Worm (Caenorhabditis elegans) whole organism, mixed stage, embryonic: ENCODE measurements around the gene B0563.1.

Experiments used
- bed-3 ChIP-seq: fragments of 200-800 bp; sonication (Bioruptor generic); optimal IDR thresholded peaks from 3 replicates; lab custom pipeline; 2018; ENCODE audit warnings: mild to moderate bottlenecking, missing genetic modification characterization, moderate library complexity, missing compliant biosample characterization
- blmp-1 ChIP-seq: fragments of 150-350 bp; optimal IDR thresholded peaks from 2 replicates; lab custom pipeline; 2014; ENCODE audit warnings: missing biosample characterization, missing genetic modification characterization
- ceh-39 ChIP-seq: fragments of 150-350 bp; optimal IDR thresholded peaks from 2 replicates; lab custom pipeline; 2014; ENCODE audit warnings: missing biosample characterization, missing genetic modification characterization
- ceh-43 ChIP-seq: fragments of 200-800 bp; sonication (Bioruptor generic); optimal IDR thresholded peaks from 2 replicates; lab custom pipeline; 2018; ENCODE audit warnings: mild to moderate bottlenecking, missing genetic modification characterization, moderate library complexity, missing compliant biosample characterization
- ceh-83 ChIP-seq: fragments of 200-800 bp; sonication (Bioruptor generic); optimal IDR thresholded peaks from 2 replicates; lab custom pipeline; 2018; ENCODE audit warnings: mild to moderate bottlenecking, missing genetic modification characterization, missing compliant biosample characterization
- ces-1 ChIP-seq: fragments of 150-350 bp; optimal IDR thresholded peaks from 2 replicates; lab custom pipeline; 2014; ENCODE audit warnings: missing biosample characterization, missing genetic modification reagents, missing genetic modification characterization
- cnd-1 ChIP-seq: fragments of 200-800 bp; sonication (Bioruptor generic); optimal IDR thresholded peaks from 2 replicates; lab custom pipeline; 2018; ENCODE audit warnings: mild to moderate bottlenecking, missing genetic modification characterization, missing compliant biosample characterization
- elt-1 ChIP-seq: sonication (generic microtip); optimal IDR thresholded peaks from 2 replicates; lab custom pipeline; 2017; ENCODE audit warnings: missing genetic modification characterization, mild to moderate bottlenecking, missing compliant biosample characterization, antibody characterized with exemption, moderate library complexity, borderline replicate concordance; ENCODE audit not compliant: insufficient read depth
- elt-3 ChIP-seq: fragments of 150-350 bp; optimal IDR thresholded peaks from 2 replicates; lab custom pipeline; 2014; ENCODE audit warnings: missing biosample characterization, missing genetic modification characterization
- flh-1 ChIP-seq: fragments of 200-800 bp; sonication (Bioruptor generic); optimal IDR thresholded peaks from 2 replicates; lab custom pipeline; 2018; ENCODE audit warnings: mild to moderate bottlenecking, missing genetic modification characterization, moderate library complexity, missing compliant biosample characterization
- ham-2 ChIP-seq: fragments of 200-800 bp; sonication (Bioruptor generic); optimal IDR thresholded peaks from 2 replicates; lab custom pipeline; 2018; ENCODE audit warnings: mild to moderate bottlenecking, missing genetic modification characterization, missing compliant biosample characterization
- hlh-1 ChIP-seq: fragments of 150-350 bp; optimal IDR thresholded peaks from 2 replicates; lab custom pipeline; 2014; ENCODE audit warnings: missing biosample characterization, missing genetic modification reagents, missing genetic modification characterization
- lin-13 ChIP-seq: fragments of 150-350 bp; optimal IDR thresholded peaks from 2 replicates; lab custom pipeline; 2014; ENCODE audit warnings: missing biosample characterization, missing genetic modification characterization
- lin-32 ChIP-seq: fragments of 200-800 bp; sonication (Bioruptor generic); optimal IDR thresholded peaks from 2 replicates; lab custom pipeline; 2018; ENCODE audit warnings: mild to moderate bottlenecking, missing genetic modification characterization, missing compliant biosample characterization
- lsy-2 ChIP-seq: fragments of 150-350 bp; optimal IDR thresholded peaks from 2 replicates; lab custom pipeline; 2014; ENCODE audit warnings: missing biosample characterization, missing genetic modification characterization
- mab-5 ChIP-seq: fragments of 150-350 bp; optimal IDR thresholded peaks from 2 replicates; lab custom pipeline; 2014; ENCODE audit warnings: missing biosample characterization, missing genetic modification characterization
- mep-1 ChIP-seq: fragments of 150-350 bp; optimal IDR thresholded peaks from 2 replicates; lab custom pipeline; 2017; ENCODE audit warnings: missing biosample characterization, missing genetic modification reagents, missing genetic modification characterization, inconsistent platforms
- mls-2 ChIP-seq: sonication (generic microtip); optimal IDR thresholded peaks from 2 replicates; lab custom pipeline; 2016; ENCODE audit warnings: mild to moderate bottlenecking, missing genetic modification characterization, moderate library complexity, missing compliant biosample characterization
- nhr-12 ChIP-seq: fragments of 150-350 bp; optimal IDR thresholded peaks from 2 replicates; lab custom pipeline; 2014; ENCODE audit warnings: missing biosample characterization, missing genetic modification characterization
- nhr-2 ChIP-seq: fragments of 150-350 bp; optimal IDR thresholded peaks from 2 replicates; lab custom pipeline; 2014; ENCODE audit warnings: missing biosample characterization, missing genetic modification characterization
- nhr-237 ChIP-seq: fragments of 150-350 bp; optimal IDR thresholded peaks from 2 replicates; lab custom pipeline; 2014; ENCODE audit warnings: missing biosample characterization, missing genetic modification characterization
- nhr-28 ChIP-seq: fragments of 150-350 bp; optimal IDR thresholded peaks from 2 replicates; lab custom pipeline; 2014; ENCODE audit warnings: missing biosample characterization, missing genetic modification characterization
- nhr-76 ChIP-seq: sonication (generic microtip); optimal IDR thresholded peaks from 2 replicates; lab custom pipeline; 2017; ENCODE audit warnings: missing biosample characterization, missing genetic modification characterization
- pha-4 ChIP-seq: fragments of 150-350 bp; optimal IDR thresholded peaks from 2 replicates; lab custom pipeline; 2018; ENCODE audit warnings: missing biosample characterization, missing genetic modification reagents, missing genetic modification characterization
- sem-2 ChIP-seq: fragments of 200-800 bp; sonication (Bioruptor generic); optimal IDR thresholded peaks from 2 replicates; lab custom pipeline; 2018; ENCODE audit warnings: mild to moderate bottlenecking, missing genetic modification characterization, missing compliant biosample characterization
- snpc-4 ChIP-seq: fragments of 150-350 bp; optimal IDR thresholded peaks from 2 replicates; lab custom pipeline; 2014; ENCODE audit warnings: missing biosample characterization, missing genetic modification characterization
- tbx-8 ChIP-seq: fragments of 200-800 bp; sonication (Bioruptor generic); optimal IDR thresholded peaks from 2 replicates; lab custom pipeline; 2018; ENCODE audit warnings: mild to moderate bottlenecking, missing genetic modification characterization, moderate library complexity, missing compliant biosample characterization
- unc-120 ChIP-seq: sonication (generic microtip); optimal IDR thresholded peaks from 2 replicates; lab custom pipeline; 2017; ENCODE audit warnings: missing genetic modification characterization, missing compliant biosample characterization; ENCODE audit not compliant: poor library complexity, severe bottlenecking
- unc-39 ChIP-seq: fragments of 150-350 bp; optimal IDR thresholded peaks from 2 replicates; lab custom pipeline; 2014; ENCODE audit warnings: missing biosample characterization, missing genetic modification characterization
- unc-62 ChIP-seq: fragments of 150-350 bp; optimal IDR thresholded peaks from 2 replicates; lab custom pipeline; 2014; ENCODE audit warnings: missing biosample characterization, missing genetic modification reagents, missing genetic modification characterization
- ztf-11 ChIP-seq: fragments of 150-350 bp; optimal IDR thresholded peaks from 2 replicates; lab custom pipeline; 2014; ENCODE audit warnings: missing biosample characterization, missing genetic modification characterization

B0563.1 gene

DNA sequence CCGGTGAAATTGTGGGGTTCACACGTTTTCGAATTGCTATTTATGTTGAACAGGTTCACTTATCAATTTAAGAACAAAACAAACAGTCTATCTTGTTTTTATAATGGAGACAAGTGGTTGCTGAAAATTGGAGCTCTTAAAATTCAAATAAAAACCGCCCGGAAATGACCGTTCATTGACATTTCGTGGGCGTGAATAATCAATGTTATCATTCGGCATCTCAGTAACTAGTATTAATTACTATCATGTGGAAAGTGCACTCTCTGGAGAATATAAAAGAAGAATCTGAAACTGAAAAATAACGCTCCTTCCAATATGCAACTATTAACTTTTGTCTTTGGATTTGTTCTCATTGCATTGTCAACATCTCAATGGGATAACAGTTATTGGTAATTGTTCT is 3.1 kb upstream of the B0563.1 start, which contains the start of gene B0563.9:
B0563.9 (plus strand) TSS at position 301 of the 400 bp plus-strand sequence.
- no peak for TF ChIP-seq mep-1
- no peak for TF ChIP-seq lsy-2 (tag; lab: Kevin White, UChicago)
- TF ChIP-seq elt-3 (tag; lab: Kevin White, UChicago), result no peak
- no peak for TF ChIP-seq tbx-8
- TF ChIP-seq ham-2, result no peak
- TF ChIP-seq nhr-2, result no peak
- TF ChIP-seq ces-1 (GFP tag; lab: Kevin White, UChicago), result no peak
- TF ChIP-seq blmp-1 (tag; lab: Kevin White, UChicago), result no peak
- no peak for TF ChIP-seq ceh-43
- TF ChIP-seq cnd-1 (tag; lab: Kevin White, UChicago), result no peak

DNA sequence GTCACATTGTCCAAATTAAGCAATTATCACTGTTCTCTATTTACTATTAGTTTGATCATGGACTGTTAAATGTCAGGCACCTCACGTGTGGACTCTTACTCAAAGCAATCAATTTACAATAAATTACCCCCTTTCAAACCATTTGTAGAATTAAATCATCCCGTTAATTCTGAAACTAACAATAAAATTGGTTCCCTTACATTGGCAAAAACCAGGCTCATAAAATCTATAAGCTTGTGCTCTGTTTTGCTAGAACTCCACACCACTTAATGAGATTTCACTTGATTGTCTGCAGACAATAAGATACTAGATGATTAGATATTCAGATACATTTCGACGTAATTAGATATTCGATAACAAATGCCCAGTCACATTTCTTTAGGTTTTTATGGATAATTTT is 1.3 kb upstream of the B0563.1 start:
- TF ChIP-seq mab-5 (tag; lab: Kevin White, UChicago) (no peak), mep-1 (no peak), bed-3 (GFP tag; lab: Kevin White, UChicago) (no peak), ztf-11 (tag; lab: Kevin White, UChicago) (no peak), cnd-1 (tag; lab: Kevin White, UChicago) (no peak), ceh-39 (tag; lab: Kevin White, UChicago) (no peak), flh-1 (no peak)

- TF ChIP-seq nhr-237 (tag; lab: Kevin White, UChicago), result no peak
These were observed 937 bp downstream of the B0563.1 start, which contains the start of gene B0563.18 for ce11 chrX:9172278-9172677. Gene B0563.18 (plus strand): TSS chrX:9172578.

ce11 chrX:9172733-9173132 is 1.4 kb downstream of the B0563.1 start:
- no peak for TF ChIP-seq lin-13 (tag; lab: Kevin White, UChicago)
- no peak for TF ChIP-seq elt-1 (tag; lab: Kevin White, UChicago)
- no peak for TF ChIP-seq nhr-76 (tag; lab: Kevin White, UChicago)
- no peak for TF ChIP-seq hlh-1
- no peak for TF ChIP-seq lin-32 (GFP tag; lab: Kevin White, UChicago)
- no peak for TF ChIP-seq flh-1
- no peak for TF ChIP-seq mep-1
- no peak for TF ChIP-seq nhr-2
- no peak for TF ChIP-seq nhr-237 (tag; lab: Kevin White, UChicago)
- no peak for TF ChIP-seq pha-4 (tag; lab: Kevin White, UChicago)
- no peak for TF ChIP-seq elt-3 (tag; lab: Kevin White, UChicago)

- TF ChIP-seq hlh-1, result no peak
- TF ChIP-seq nhr-12, result no peak
- no peak for TF ChIP-seq lin-32 (GFP tag; lab: Kevin White, UChicago)
- TF ChIP-seq ceh-83 (GFP tag; lab: Kevin White, UChicago), result no peak
- TF ChIP-seq bed-3 (GFP tag; lab: Kevin White, UChicago), result no peak
- TF ChIP-seq unc-39, result no peak
- TF ChIP-seq nhr-2, result no peak
- TF ChIP-seq snpc-4, result no peak
- TF ChIP-seq ceh-43, result no peak
- TF ChIP-seq sem-2 (GFP tag; lab: Kevin White, UChicago), result no peak
- no peak for TF ChIP-seq lsy-2 (tag; lab: Kevin White, UChicago)
- no peak for TF ChIP-seq ces-1 (GFP tag; lab: Kevin White, UChicago)
- TF ChIP-seq unc-120, result no peak
- no peak for TF ChIP-seq mab-5 (tag; lab: Kevin White, UChicago)
- TF ChIP-seq mls-2 (tag; lab: Kevin White, UChicago), result no peak
- no peak for TF ChIP-seq unc-62
- no peak for TF ChIP-seq ham-2
- TF ChIP-seq nhr-28 (tag; lab: Kevin White, UChicago), result no peak
These were observed 3.1 kb downstream of the B0563.1 start, which contains the start of gene B0563.8 for ce11 chrX:9174409-9174808. Gene B0563.8 (minus strand): TSS chrX:9174509.

DNA sequence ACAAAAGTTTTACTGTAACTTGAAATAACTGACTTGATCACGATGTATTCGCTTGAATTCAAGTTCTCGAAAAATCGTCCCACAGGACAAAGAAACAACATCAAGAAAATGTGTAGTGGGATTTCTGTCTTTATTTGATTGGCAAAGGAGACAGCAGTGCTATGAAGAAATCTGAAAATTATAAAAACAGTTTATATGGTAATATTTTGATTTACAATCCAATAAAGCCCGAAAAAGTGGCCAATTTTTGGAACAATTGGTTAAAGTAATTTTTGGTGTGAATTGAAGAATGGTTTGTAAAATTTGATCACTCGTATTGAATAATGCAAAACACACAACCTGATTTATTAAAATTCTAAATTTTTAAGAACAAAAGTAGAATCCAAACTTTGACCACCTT is 9.5 kb downstream of the B0563.1 start, which contains the start of gene Y81B9A.4:
Y81B9A.4 (minus strand) TSS at position 101 of the 400 bp plus-strand sequence.
- TF ChIP-seq nhr-237 (tag; lab: Kevin White, UChicago) (no peak), elt-3 (tag; lab: Kevin White, UChicago) (no peak), cnd-1 (tag; lab: Kevin White, UChicago) (no peak), mab-5 (tag; lab: Kevin White, UChicago) (no peak), ceh-39 (tag; lab: Kevin White, UChicago) (no peak), sem-2 (GFP tag; lab: Kevin White, UChicago) (no peak), unc-39 (no peak)
